Fruit fly (Drosophila melanogaster): Measurements from ENCODE around the gene CG2004.

CG2004 gene

DNA sequence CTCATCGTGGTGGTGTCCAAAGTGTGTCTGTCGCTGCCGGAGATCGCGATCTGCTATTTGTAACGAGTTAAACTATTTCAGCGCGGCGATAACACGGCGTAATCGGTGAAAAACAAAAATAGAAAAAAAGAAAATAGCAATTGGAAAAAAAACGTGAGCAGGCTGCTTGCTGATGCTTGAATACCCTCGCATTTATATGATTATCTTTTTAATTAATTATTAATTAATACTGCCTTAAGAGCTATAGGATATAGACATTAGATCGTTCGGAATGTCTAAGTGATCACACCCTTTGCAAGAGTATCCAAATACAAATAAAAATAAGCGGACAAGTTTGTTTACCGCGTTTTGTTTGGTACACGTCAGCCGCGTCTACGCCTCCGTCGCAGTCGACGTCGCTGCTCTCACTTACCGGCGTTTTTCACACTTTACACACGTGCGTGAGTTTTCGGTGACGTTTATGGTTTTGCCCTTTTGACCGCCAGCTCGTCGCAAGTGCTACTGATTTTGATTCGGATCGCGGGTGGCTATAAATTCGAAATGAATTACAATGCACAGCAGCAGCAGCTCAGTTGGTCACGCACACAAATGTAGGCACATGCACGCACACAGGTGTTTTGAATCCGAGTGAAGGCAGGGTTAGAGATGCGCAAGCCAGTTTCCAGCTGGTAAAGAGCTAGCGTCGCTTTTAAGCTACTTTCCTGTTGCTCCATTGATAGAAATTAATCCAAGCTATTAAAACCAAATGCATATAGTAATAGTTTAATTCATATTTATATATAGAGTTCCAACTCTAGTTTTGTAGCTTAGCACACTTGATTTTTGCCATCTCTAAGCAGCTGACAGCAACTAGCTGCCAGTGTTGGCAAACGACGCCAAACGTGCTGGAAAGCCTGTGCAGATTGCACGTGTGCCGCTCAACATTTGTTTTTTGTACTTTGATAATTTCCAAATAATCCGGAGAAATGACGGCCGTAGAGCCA lies at the start of gene CG2004, which contains the start of gene CG1785:
TSS of gene CG2004 (minus strand) at position 861 of the 983 bp plus-strand sequence.
TSS of gene CG1785 (plus strand) at position 873 of the 983 bp plus-strand sequence.
- TF ChIP-seq CG8478 (optimal IDR thresholded peaks at IDR 0.05) (no peak), CTCF (optimal IDR thresholded peaks at IDR 0.05) (no peak)

DNA sequence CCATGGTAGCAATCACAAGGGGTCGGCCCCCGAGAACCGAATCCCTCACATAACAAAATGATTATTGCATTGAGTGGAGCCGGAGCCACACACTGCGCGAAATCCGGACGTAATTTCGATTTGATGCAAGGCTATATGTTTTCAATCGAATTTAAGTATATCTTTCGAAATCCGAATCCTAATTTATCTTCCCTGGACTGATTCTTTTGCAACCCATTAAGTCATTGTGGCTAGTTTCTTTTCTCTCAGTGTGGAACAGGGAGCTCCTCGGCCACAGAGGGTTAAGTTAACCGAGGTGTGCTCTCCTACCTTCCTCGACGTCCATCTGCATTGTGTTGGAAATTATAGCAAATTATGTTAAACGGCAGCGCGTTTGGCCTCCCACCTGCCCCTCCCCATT lies 47.5 kb upstream of the CG2004 start:
- TF ChIP-seq CG8478 (optimal IDR thresholded peaks at IDR 0.05) (no peak), CTCF (optimal IDR thresholded peaks at IDR 0.05) (no peak)

DNA sequence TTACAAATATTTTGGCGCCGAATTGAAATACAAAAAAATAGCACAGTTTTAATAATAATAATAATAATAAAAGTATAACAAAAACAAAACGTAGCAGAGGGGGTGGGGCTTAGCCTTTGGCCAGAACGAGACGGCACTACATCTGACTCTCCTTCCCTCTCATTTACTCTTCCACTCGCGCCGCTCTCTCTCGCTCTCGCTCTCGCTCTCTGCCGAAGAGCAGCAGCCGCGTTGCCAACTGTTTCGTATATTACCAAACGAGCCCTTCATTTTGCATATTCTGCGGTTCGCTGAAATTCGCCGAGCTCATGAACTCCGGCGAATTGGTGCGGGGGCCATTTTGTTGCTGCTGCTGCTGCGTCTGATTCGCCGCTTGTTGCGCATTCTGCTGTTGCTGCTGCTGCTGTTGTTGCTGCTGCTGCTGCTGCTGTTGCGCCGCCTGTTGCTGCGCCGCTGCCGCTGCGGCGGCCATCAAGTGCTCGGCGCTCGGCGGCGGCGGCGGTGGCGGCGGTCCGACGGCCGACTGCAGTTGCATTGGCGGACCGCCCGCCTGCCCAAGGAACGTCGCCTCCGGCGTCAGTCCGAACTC lies 43.1 kb upstream of the CG2004 start:
- no peak for TF ChIP-seq CTCF (optimal IDR thresholded peaks at IDR 0.05)
- TF ChIP-seq CG8478 (optimal IDR thresholded peaks at IDR 0.05), result no peak

DNA sequence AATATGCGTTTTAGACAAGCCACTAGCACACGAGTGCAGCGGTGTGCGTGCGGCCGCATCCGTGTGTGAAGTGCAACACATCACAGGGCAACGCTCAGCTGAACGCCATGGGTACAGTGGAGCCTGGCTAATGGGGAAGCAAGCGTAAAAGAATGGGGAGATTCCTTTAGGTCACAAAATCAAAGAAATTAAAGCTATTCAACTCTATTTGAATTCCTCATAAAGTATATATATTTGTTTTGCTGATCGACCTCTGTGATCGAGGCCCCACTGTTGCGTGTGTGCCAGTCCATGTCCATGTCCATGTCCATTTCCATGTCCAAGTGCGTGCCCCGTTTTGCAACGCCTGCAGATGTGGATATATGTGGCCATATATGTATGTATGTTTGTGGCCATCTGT lies 40.6 kb upstream of the CG2004 start:
- TF ChIP-seq CTCF (optimal IDR thresholded peaks at IDR 0.05) (no peak), CG8478 (optimal IDR thresholded peaks at IDR 0.05) (no peak)

DNA sequence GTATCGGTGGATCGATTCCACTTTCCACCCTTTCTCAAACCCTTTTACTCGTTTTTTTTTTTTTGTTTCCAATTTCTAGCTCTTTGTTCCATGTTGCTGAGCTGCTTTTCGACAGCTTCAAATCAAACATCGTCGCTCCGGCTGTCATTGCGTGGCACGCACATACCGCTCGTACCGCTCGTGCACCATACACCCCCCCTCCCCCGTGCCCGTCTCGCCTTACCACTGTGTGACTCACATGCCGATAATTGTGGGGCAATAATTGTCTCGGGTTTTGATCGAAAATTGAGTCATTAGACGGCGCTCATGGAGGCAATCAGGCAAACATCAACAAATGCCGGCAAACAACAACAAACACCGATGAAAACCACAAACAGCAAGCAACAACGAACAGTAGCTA lies 39.0 kb upstream of the CG2004 start:
- TF ChIP-seq CG8478 (optimal IDR thresholded peaks at IDR 0.05), result no peak
- no peak for TF ChIP-seq CTCF (optimal IDR thresholded peaks at IDR 0.05)

DNA sequence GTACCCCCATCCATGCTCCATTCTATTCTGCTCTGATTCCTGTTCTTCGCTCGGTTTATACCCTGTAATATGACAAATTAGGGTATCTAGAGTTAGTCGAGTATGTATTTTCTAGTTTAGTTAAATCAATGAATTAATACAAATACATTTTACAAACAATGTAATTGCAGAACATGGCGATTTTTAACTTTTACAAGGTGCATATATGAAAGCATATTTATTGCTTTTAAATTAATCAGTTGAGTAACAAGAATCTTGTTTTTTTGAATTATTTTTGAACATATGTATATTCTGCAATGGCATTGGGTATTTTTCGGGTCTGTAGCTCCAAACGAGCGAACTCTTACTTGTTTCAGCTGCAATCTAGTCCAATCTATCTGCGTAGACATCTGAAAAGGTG lies 32.9 kb upstream of the CG2004 start:
- TF ChIP-seq CTCF (optimal IDR thresholded peaks at IDR 0.05), result no peak
- no peak for TF ChIP-seq CG8478 (optimal IDR thresholded peaks at IDR 0.05)

DNA sequence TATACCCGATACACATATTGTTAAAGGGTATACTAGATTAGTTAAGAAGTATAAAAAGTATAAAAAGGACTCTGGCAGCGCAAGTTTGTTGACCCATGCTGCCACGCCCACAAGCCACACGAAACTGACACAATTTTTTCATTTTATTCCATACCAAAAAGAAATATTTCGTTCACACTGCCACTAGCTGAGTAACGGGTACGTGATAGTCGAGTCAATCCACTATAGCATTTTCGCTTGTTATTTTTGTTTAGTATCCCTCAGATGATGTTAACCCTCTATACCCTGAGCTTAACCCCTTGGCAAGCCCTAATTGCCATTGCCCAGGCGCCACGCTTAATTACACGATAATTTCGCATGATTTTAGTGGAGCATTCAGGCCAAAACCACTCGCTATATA lies 32.2 kb upstream of the CG2004 start:
- no peak for TF ChIP-seq CTCF (optimal IDR thresholded peaks at IDR 0.05)
- TF ChIP-seq CG8478 (optimal IDR thresholded peaks at IDR 0.05), result no peak

DNA sequence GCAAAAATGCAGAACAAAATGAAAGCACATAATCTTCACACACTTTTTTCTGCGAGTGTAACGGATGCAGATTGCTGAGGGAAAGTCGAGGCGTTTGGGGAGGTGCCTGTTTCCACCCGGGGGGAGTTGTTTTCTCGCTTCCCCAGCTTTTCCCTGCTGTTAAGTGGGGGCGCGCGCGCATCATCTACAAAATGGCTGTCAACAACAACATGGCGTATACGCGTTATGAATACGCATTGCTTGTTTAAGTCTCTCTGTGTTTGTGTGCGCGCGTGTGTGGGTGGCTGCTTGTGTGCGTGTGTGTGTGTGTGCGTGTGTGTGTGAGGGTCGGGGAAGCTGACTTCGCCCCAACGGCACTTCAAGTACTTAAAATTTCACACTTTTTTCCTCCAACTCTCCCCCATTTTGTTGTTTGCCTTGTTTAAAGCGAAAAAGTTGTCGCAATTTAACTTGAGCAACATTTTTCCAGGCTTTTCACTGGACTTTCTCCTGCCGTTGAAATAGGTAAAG lies 28.8 kb upstream of the CG2004 start:
- no peak for TF ChIP-seq CG8478 (optimal IDR thresholded peaks at IDR 0.05)

DNA sequence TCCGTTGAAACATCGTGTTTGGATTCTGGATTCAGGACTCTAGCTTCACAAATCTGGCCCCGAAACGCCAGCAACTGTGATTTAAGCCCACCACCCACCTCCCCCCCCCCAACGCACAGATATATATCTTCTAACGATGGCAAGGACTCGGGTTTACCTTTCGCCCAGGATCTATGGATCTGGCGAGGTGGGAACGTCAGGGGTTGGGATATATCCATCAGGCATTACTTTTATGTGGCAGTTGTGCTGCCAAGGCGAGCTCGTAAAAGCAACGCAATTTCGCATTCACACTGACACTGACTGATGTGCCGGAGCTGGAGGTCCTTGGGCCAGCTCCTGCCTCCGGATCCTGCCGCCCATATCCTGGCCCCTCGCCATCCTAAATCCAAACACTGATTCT lies 17.7 kb upstream of the CG2004 start:
- TF ChIP-seq CTCF (optimal IDR thresholded peaks at IDR 0.05) (no peak), CG8478 (optimal IDR thresholded peaks at IDR 0.05) (no peak)

DNA sequence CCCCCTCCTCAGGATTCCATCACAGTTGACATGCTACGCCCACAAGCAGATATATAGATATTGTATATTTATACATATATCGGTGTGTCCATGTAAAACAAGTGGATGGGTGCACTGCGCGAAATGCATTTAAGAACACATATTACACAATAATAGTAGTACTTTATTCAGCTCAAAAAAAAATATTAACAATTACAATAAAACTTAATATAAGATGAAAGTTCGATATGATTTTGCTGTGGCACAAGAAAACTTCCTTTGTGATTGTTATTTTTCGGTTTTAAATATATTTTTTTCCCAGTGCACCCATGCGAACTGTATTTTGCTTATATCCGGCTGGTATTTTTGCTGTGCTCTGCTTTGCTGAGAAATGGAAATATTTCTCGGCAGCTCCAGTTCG lies 16.7 kb upstream of the CG2004 start:
- TF ChIP-seq CTCF (optimal IDR thresholded peaks at IDR 0.05) (no peak), CG8478 (optimal IDR thresholded peaks at IDR 0.05) (no peak)

DNA sequence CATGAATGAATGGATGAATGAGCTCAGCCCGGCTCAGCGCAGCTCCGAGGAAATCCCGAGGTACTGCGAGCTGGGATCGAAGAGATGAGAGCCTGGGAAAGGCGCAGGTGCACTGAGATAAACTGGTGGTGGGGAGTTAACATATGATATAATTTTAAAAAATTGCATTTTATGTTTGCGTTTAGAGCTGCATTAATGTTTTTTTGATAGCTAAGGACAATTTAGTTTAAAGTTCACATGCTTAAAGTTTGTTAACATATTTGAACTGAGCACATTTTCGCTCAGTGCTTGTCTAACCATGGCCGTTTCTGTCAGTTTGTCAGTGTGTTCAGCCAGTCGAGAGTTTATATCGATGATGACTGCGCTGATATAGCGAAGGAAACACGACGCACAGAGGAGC lies 15.6 kb upstream of the CG2004 start:
- TF ChIP-seq CG8478 (optimal IDR thresholded peaks at IDR 0.05), result no peak
- TF ChIP-seq CTCF (optimal IDR thresholded peaks at IDR 0.05), result no peak

DNA sequence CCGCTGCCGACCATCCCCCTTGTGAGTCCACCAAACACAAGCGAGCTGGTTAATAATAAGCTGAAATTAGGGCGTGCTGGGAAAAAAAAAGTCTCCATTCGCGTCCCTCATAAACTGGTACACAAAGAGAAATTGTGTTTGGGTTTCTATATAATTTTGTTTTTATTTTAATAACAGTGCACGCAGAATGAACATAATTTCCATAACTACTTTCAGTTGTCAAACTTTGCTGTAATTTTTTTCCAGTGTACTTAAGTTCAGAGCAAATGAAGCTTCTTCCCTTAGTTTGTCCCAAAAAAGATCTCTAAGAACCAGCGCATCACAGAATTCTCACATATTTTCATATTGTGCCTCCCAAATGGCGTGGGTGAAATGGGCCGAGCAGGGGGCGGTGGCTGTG lies 13.3 kb upstream of the CG2004 start:
- no peak for TF ChIP-seq CG8478 (optimal IDR thresholded peaks at IDR 0.05)
- TF ChIP-seq CTCF (optimal IDR thresholded peaks at IDR 0.05), result no peak

dm6 chrX:8726816-8727215 lies 12.1 kb upstream of the CG2004 start:
- no peak for TF ChIP-seq CG8478 (optimal IDR thresholded peaks at IDR 0.05)
- TF ChIP-seq CTCF (optimal IDR thresholded peaks at IDR 0.05), result no peak

- TF ChIP-seq CG8478 (optimal IDR thresholded peaks at IDR 0.05) (no peak), CTCF (optimal IDR thresholded peaks at IDR 0.05) (no peak)
These were observed 10.5 kb upstream of the CG2004 start for dm6 chrX:8725238-8725637.

DNA sequence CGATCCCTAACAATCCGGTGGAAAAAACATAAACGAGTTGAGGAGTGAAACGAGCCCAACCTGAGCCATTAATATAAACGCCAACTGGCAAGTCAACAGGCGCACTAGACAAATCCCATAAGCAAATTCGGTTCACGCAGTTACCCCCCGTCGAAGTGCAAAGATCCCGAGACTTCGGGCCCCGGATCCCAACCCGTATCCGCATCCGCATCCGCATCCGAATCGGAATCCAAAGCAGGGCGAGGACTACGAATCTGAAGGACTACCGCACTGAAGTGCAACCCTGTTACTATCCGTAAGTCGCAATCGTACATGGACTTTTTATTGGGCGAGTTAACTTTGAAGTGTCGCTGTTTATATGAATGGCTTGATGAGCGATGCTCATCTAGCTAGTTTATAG lies 10.1 kb upstream of the CG2004 start:
- no peak for TF ChIP-seq CG8478 (optimal IDR thresholded peaks at IDR 0.05)
- no peak for TF ChIP-seq CTCF (optimal IDR thresholded peaks at IDR 0.05)

DNA sequence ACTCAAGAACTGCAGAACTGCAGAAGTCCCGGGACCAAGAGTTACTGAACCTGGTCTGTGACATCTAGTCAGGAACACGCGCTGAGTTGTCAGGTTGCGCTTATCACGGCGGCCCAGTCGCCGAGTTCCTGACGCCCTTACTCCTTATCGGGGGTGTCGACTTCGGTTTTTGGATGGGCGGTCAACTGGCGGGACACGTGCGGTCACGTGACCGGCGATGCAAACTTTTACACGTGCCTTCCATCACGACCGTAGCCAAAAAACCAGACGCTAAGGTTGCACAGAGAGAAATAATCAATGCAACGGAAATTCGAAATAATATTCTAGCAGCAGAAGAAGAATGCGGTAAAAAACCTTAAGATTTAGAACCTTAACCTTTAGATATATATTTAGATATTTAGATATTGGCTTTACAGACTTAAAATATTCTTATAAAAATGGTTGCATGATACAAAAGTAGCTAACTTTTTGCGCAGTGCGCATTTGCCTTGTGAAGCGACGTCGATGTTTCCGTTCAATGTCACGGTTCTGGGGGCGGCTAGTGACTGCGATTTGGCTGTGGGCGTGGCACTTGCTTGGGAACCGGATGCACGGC lies 8.8 kb upstream of the CG2004 start:
- no peak for TF ChIP-seq CTCF (optimal IDR thresholded peaks at IDR 0.05)
- no peak for TF ChIP-seq CG8478 (optimal IDR thresholded peaks at IDR 0.05)

Measured in S2 (cell line).